Worm (Caenorhabditis elegans): ENCODE measurements around the gene F10E7.9.

DNA sequence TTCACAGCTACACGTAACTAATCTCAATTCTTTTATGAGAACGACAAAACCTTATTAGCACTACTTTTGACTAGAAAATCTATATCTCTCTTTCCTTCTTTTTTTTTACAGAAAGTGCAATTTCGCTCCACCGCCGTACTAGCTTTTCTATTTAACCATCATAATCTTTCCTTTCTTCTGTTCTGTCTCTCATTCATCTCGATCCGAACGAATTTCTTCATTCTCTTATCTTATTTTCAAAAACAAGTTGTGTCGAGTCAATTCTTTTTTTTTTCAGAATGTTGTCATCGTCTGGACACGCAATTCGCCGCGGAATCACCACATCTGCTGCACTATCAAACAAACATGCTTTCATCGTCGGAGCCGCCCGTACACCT lies 36.3 kb downstream of the F10E7.9 start, which contains the start of gene kat-1:
- TF ChIP-seq nhr-90 (tag; optimal IDR thresholded peaks at IDR 0.05) (no peak), ama-1 (optimal IDR thresholded peaks at IDR 0.05) (no peak), ama-1 (GFP tag; optimal IDR thresholded peaks at IDR 0.05) (no peak), unc-130 (GFP tag; optimal IDR thresholded peaks at IDR 0.05) (no peak)

All from whole organism, young adult.